Worm (Caenorhabditis elegans): ENCODE data around the gene fzr-1.

ce11 chrII:9660379-9660778, 16.1 kb upstream of the fzr-1 start, which contains the start of gene ZK1320.3:
- TF ChIP-seq unc-55 (GFP tag; optimal IDR thresholded peaks at IDR 0.05) (no peak), ceh-45 (GFP tag; IDR thresholded peaks at IDR 0.05) (no peak), ahr-1 (tag; optimal IDR thresholded peaks at IDR 0.05) (no peak), ceh-48 (tag; optimal IDR thresholded peaks at IDR 0.05) (no peak), lin-11 (tag; optimal IDR thresholded peaks at IDR 0.05) (no peak), pha-4 (tag; optimal IDR thresholded peaks at IDR 0.05) (no peak), pqm-1 (tag; optimal IDR thresholded peaks at IDR 0.05) (no peak), ceh-6 (GFP tag; optimal IDR thresholded peaks at IDR 0.05) (no peak), npax-4 (tag; optimal IDR thresholded peaks at IDR 0.05) (no peak), nhr-11 (tag; optimal IDR thresholded peaks at IDR 0.05) (no peak), ceh-9 (tag; optimal IDR thresholded peaks at IDR 0.05) (no peak), fkh-10 (GFP tag; optimal IDR thresholded peaks at IDR 0.05) (no peak), elt-4 (tag; optimal IDR thresholded peaks at IDR 0.05) (no peak), gmeb-2 (tag; optimal IDR thresholded peaks at IDR 0.05) (no peak)
